Fruit fly (Drosophila melanogaster) whole organism, embryonic: ENCODE data around the gene IFT54.

Experiments
- Atf3 ChIP-seq: fragments of 200-800 bp; sonication (Bioruptor generic); optimal IDR thresholded peaks from 3 replicates; lab custom pipeline; 2016; ENCODE audit warnings: missing biosample characterization, missing genetic modification characterization
- BEAF-32 ChIP-seq: fragments of 200-800 bp; sonication (Bioruptor generic); optimal IDR thresholded peaks from 3 replicates; lab custom pipeline; 2017; ENCODE audit warnings: missing biosample characterization, missing genetic modification characterization, mild to moderate bottlenecking, moderate library complexity, missing genetic modification reagents
- Blimp-1 ChIP-seq: fragments of 200-800 bp; sonication (Bioruptor generic); optimal IDR thresholded peaks from 3 replicates; lab custom pipeline; 2018; ENCODE audit warnings: missing biosample characterization, missing genetic modification characterization, mild to moderate bottlenecking, moderate library complexity, missing genetic modification reagents
- CG10543 ChIP-seq: fragments of 200-800 bp; sonication (Bioruptor generic); optimal IDR thresholded peaks from 3 replicates; lab custom pipeline; 2017; ENCODE audit warnings: missing biosample characterization, mild to moderate bottlenecking, missing genetic modification characterization, moderate library complexity
- CG10654 ChIP-seq: fragments of 200-800 bp; sonication (Bioruptor generic); optimal IDR thresholded peaks from 2 replicates; lab custom pipeline; 2016; ENCODE audit warnings: missing biosample characterization, missing genetic modification characterization
- CG11398 ChIP-seq: fragments of 200-800 bp; sonication (Bioruptor generic); optimal IDR thresholded peaks from 2 replicates; lab custom pipeline; 2016; ENCODE audit warnings: missing biosample characterization, missing genetic modification characterization
- CG12236 ChIP-seq: fragments of 200-800 bp; sonication (Bioruptor generic); optimal IDR thresholded peaks from 2 replicates; lab custom pipeline; 2016; ENCODE audit warnings: missing biosample characterization, missing genetic modification characterization
- CG14050 ChIP-seq: fragments of 200-800 bp; sonication (Bioruptor generic); IDR thresholded peaks from 3 replicates; pipeline ENCODE4 v1.3.6; 2022; ENCODE audit warnings: missing biosample characterization, missing genetic modification characterization
- CG14667 ChIP-seq: fragments of 200-800 bp; sonication (Bioruptor generic); IDR thresholded peaks from 2 replicates; pipeline ENCODE4 v1.3.6; 2022; ENCODE audit warnings: missing biosample characterization, missing genetic modification characterization
- CG14860 ChIP-seq: fragments of 200-800 bp; sonication (Bioruptor generic); IDR thresholded peaks from 3 replicates; pipeline ENCODE4 v1.3.6; 2022; ENCODE audit warnings: missing biosample characterization, missing genetic modification characterization; ENCODE audit not compliant: partially characterized antibody
- CG17186 ChIP-seq: fragments of 200-800 bp; sonication (Bioruptor generic); optimal IDR thresholded peaks from 3 replicates; lab custom pipeline; 2017; ENCODE audit warnings: missing biosample characterization, missing genetic modification reagents, missing genetic modification characterization
- CG17802 ChIP-seq: fragments of 200-800 bp; sonication (Bioruptor generic); optimal IDR thresholded peaks from 2 replicates; lab custom pipeline; 2018; ENCODE audit warnings: missing biosample characterization, mild to moderate bottlenecking, missing genetic modification characterization, moderate library complexity
- CG2678 ChIP-seq: fragments of 200-800 bp; sonication (Bioruptor generic); optimal IDR thresholded peaks from 3 replicates; lab custom pipeline; 2019; ENCODE audit warnings: missing biosample characterization, mild to moderate bottlenecking, missing genetic modification characterization, moderate library complexity
- CG5245 ChIP-seq: fragments of 200-800 bp; sonication (Bioruptor generic); optimal IDR thresholded peaks from 3 replicates; lab custom pipeline; 2016; ENCODE audit warnings: missing biosample characterization, missing genetic modification characterization
- CG6854 ChIP-seq: fragments of 200-800 bp; sonication (Bioruptor generic); optimal IDR thresholded peaks from 3 replicates; lab custom pipeline; 2017; ENCODE audit warnings: missing biosample characterization, mild to moderate bottlenecking, missing genetic modification characterization
- CG7839 ChIP-seq: fragments of 200-800 bp; sonication (Bioruptor generic); optimal IDR thresholded peaks from 3 replicates; lab custom pipeline; 2018; ENCODE audit warnings: missing biosample characterization, mild to moderate bottlenecking, missing genetic modification characterization, moderate library complexity
- CG7928 ChIP-seq: fragments of 200-800 bp; sonication (Bioruptor generic); optimal IDR thresholded peaks from 2 replicates; lab custom pipeline; 2017; ENCODE audit warnings: missing biosample characterization, mild to moderate bottlenecking, missing genetic modification characterization
- CG9437 ChIP-seq: fragments of 200-800 bp; sonication (Bioruptor generic); optimal IDR thresholded peaks from 2 replicates; lab custom pipeline; 2018; ENCODE audit warnings: missing biosample characterization, mild to moderate bottlenecking, missing genetic modification characterization
- CG9797 ChIP-seq: fragments of 200-800 bp; sonication (Bioruptor generic); optimal IDR thresholded peaks from 3 replicates; lab custom pipeline; 2018; ENCODE audit warnings: missing biosample characterization, mild to moderate bottlenecking, missing genetic modification characterization
- Dip2 ChIP-seq: fragments of 200-800 bp; sonication (Bioruptor generic); IDR thresholded peaks from 2 replicates; pipeline ENCODE4 v1.3.6; 2022; ENCODE audit warnings: missing biosample characterization, missing genetic modification characterization
- E2f1 ChIP-seq: fragments of 200-800 bp; sonication (Bioruptor generic); IDR thresholded peaks from 2 replicates; pipeline ENCODE4 v1.3.6; 2022; ENCODE audit warnings: missing biosample characterization, missing genetic modification characterization
- Gug ChIP-seq: fragments of 200-800 bp; sonication (Bioruptor generic); IDR thresholded peaks from 4 replicates; pipeline ENCODE4 v1.3.6; 2022; ENCODE audit warnings: missing biosample characterization, missing genetic modification characterization
- HLHmδ ChIP-seq: fragments of 200-800 bp; sonication (Bioruptor generic); optimal IDR thresholded peaks from 2 replicates; lab custom pipeline; 2018; ENCODE audit warnings: missing biosample characterization, mild to moderate bottlenecking, missing genetic modification characterization, moderate library complexity
- HmgZ ChIP-seq: fragments of 200-800 bp; sonication (Bioruptor generic); optimal IDR thresholded peaks from 2 replicates; lab custom pipeline; 2018; ENCODE audit warnings: missing biosample characterization, mild to moderate bottlenecking, missing genetic modification characterization
- Hr39 ChIP-seq: fragments of >200 bp; optimal IDR thresholded peaks from 2 replicates; lab custom pipeline; 2017
- Hr51 ChIP-seq, 2 experiments: fragments of 200-800 bp; sonication (Bioruptor generic); optimal IDR thresholded peaks; 2 replicates in 1 of 2; 3 replicates in 1 of 2; lab custom pipeline; 2016 to 2018; ENCODE audit warnings: missing biosample characterization in 2 of 2, missing genetic modification characterization in 2 of 2, mild to moderate bottlenecking in 1 of 2, moderate library complexity in 1 of 2
- Lhr ChIP-seq: fragments of 200-800 bp; sonication (Bioruptor generic); optimal IDR thresholded peaks from 3 replicates; lab custom pipeline; 2017; ENCODE audit warnings: mild to moderate bottlenecking, missing biosample characterization, missing genetic modification reagents, missing genetic modification characterization
- NC2β ChIP-seq: fragments of 200-800 bp; sonication (Bioruptor generic); optimal IDR thresholded peaks from 2 replicates; lab custom pipeline; 2016; ENCODE audit warnings: missing biosample characterization, missing genetic modification characterization
- Opbp ChIP-seq: fragments of 200-800 bp; sonication (Bioruptor generic); IDR thresholded peaks from 3 replicates; pipeline ENCODE4 v1.3.6; 2022; ENCODE audit warnings: missing biosample characterization, missing genetic modification characterization; ENCODE audit not compliant: partially characterized antibody
- Sox100B ChIP-seq: fragments of 200-800 bp; sonication (Bioruptor generic); optimal IDR thresholded peaks from 3 replicates; lab custom pipeline; 2018; ENCODE audit warnings: missing biosample characterization, mild to moderate bottlenecking, missing genetic modification characterization
- amos ChIP-seq: fragments of 200-800 bp; sonication (Bioruptor generic); IDR thresholded peaks from 2 replicates; pipeline ENCODE4 v1.3.6; 2022; ENCODE audit warnings: missing biosample characterization, missing genetic modification characterization; ENCODE audit not compliant: partially characterized antibody
- bowl ChIP-seq: fragments of 200-800 bp; sonication (Bioruptor generic); IDR thresholded peaks from 2 replicates; pipeline ENCODE4 v1.3.6; 2022; ENCODE audit warnings: missing biosample characterization, missing genetic modification characterization
- disco-r ChIP-seq: fragments of 200-800 bp; sonication (Bioruptor generic); optimal IDR thresholded peaks from 2 replicates; lab custom pipeline; 2016; ENCODE audit warnings: missing biosample characterization, missing genetic modification characterization
- dpn ChIP-seq, 2 experiments: fragments of 200-800 bp; sonication (Bioruptor generic); optimal IDR thresholded peaks; 3 replicates each; lab custom pipeline; 2016; ENCODE audit warnings: missing biosample characterization in 2 of 2, missing genetic modification characterization in 2 of 2
- ewg ChIP-seq: fragments of 200-800 bp; sonication (Bioruptor generic); optimal IDR thresholded peaks from 3 replicates; lab custom pipeline; 2017; ENCODE audit warnings: mild to moderate bottlenecking, missing biosample characterization, missing genetic modification reagents, missing genetic modification characterization
- exex ChIP-seq: fragments of 200-800 bp; sonication (Bioruptor generic); optimal IDR thresholded peaks from 4 replicates; lab custom pipeline; 2018; ENCODE audit warnings: missing biosample characterization, mild to moderate bottlenecking, missing genetic modification characterization, moderate library complexity
- fd96Cb ChIP-seq: fragments of 200-800 bp; sonication (Bioruptor generic); optimal IDR thresholded peaks from 2 replicates; lab custom pipeline; 2018; ENCODE audit warnings: missing biosample characterization, mild to moderate bottlenecking, missing genetic modification characterization, moderate library complexity
- fru ChIP-seq: fragments of >200 bp; optimal IDR thresholded peaks from 2 replicates; lab custom pipeline; 2017
- lab ChIP-seq: fragments of 200-800 bp; sonication (Bioruptor generic); optimal IDR thresholded peaks from 3 replicates; lab custom pipeline; 2017; ENCODE audit warnings: missing biosample characterization, missing genetic modification characterization, mild to moderate bottlenecking, moderate library complexity, missing genetic modification reagents
- maf-S ChIP-seq: fragments of 200-800 bp; sonication (Bioruptor generic); optimal IDR thresholded peaks from 2 replicates; lab custom pipeline; 2016; ENCODE audit warnings: missing biosample characterization, missing genetic modification characterization
- nerfin-1 ChIP-seq: fragments of 200-800 bp; sonication (Bioruptor generic); optimal IDR thresholded peaks from 3 replicates; lab custom pipeline; 2019; ENCODE audit warnings: missing biosample characterization, mild to moderate bottlenecking, missing genetic modification characterization, moderate library complexity
- nmo ChIP-seq: fragments of 200-800 bp; sonication (Bioruptor generic); optimal IDR thresholded peaks from 2 replicates; lab custom pipeline; 2018; ENCODE audit warnings: missing biosample characterization, mild to moderate bottlenecking, missing genetic modification characterization, moderate library complexity
- onecut ChIP-seq: fragments of 200-800 bp; sonication (Bioruptor generic); IDR thresholded peaks from 2 replicates; pipeline ENCODE4 v1.3.6; 2022; ENCODE audit warnings: missing biosample characterization, missing genetic modification characterization
- schlank ChIP-seq: fragments of 200-800 bp; sonication (Bioruptor generic); optimal IDR thresholded peaks from 2 replicates; lab custom pipeline; 2018; ENCODE audit warnings: missing biosample characterization, mild to moderate bottlenecking, missing genetic modification characterization
- seq ChIP-seq: fragments of 200-800 bp; sonication (Bioruptor generic); IDR thresholded peaks from 2 replicates; pipeline ENCODE4 v1.3.6; 2022; ENCODE audit warnings: missing biosample characterization, missing genetic modification characterization
- slou ChIP-seq: fragments of 200-800 bp; sonication (Bioruptor generic); optimal IDR thresholded peaks from 3 replicates; lab custom pipeline; 2016; ENCODE audit warnings: missing biosample characterization, missing genetic modification characterization
- vnd ChIP-seq: fragments of 200-800 bp; sonication (Bioruptor generic); IDR thresholded peaks from 3 replicates; pipeline ENCODE4 v1.3.6; 2022; ENCODE audit warnings: missing biosample characterization, missing genetic modification characterization; ENCODE audit not compliant: partially characterized antibody
- wdn ChIP-seq: fragments of 200-800 bp; sonication (Bioruptor generic); IDR thresholded peaks from 2 replicates; pipeline ENCODE4 v1.3.6; 2022; ENCODE audit warnings: missing biosample characterization, missing genetic modification characterization
- yki ChIP-seq: fragments of >200 bp; optimal IDR thresholded peaks from 3 replicates; lab custom pipeline; 2018

The IFT54 gene

dm6 chr3R:14285059-14285953, 16.9 kb upstream of the IFT54 start (continued):
- TF ChIP-seq ewg (GFP tag; lab: Kevin White, UChicago), result peak; percentile 3
- TF ChIP-seq CG17186 (GFP tag; lab: Kevin White, UChicago), result no peak
- no peak for TF ChIP-seq NC2β (GFP tag; lab: Kevin White, UChicago)
- peak; percentile 77 for TF ChIP-seq exex (tag; lab: Kevin White, UChicago)
- no peak for TF ChIP-seq wdn (GFP tag; lab: Robert Waterston, UW)
- peak; percentile 42 for TF ChIP-seq lab (GFP tag; lab: Kevin White, UChicago)
- no peak for TF ChIP-seq CG11398
- no peak for TF ChIP-seq BEAF-32 (GFP tag; lab: Kevin White, UChicago)
- TF ChIP-seq CG14667 (GFP tag; lab: Robert Waterston, UW), result no peak
- TF ChIP-seq CG2678 (tag; lab: Kevin White, UChicago), result peak; percentile 17
- peak; percentile 20 for TF ChIP-seq nmo
- no peak for TF ChIP-seq CG12236 (GFP tag; lab: Kevin White, UChicago)
- TF ChIP-seq Gug (GFP tag; lab: Robert Waterston, UW), result peak; percentile 36; the same call in 1 of the 4 replicates
- peak; percentile 66 for TF ChIP-seq CG10543 (GFP tag; lab: Kevin White, UChicago)
- peak; percentile 26 for TF ChIP-seq CG7839 (tag; lab: Kevin White, UChicago)
- peak; percentile 1 for TF ChIP-seq HmgZ
- no peak for TF ChIP-seq Lhr (GFP tag; lab: Kevin White, UChicago)
- TF ChIP-seq Sox100B (GFP tag; lab: Kevin White, UChicago), result no peak
- TF ChIP-seq CG17802 (tag; lab: Kevin White, UChicago), result no peak
- no peak for TF ChIP-seq CG9797 (GFP tag; lab: Kevin White, UChicago)
- TF ChIP-seq seq (GFP tag; lab: Robert Waterston, UW), result no peak
- TF ChIP-seq Dip2 (GFP tag; lab: Robert Waterston, UW), result no peak
- TF ChIP-seq Blimp-1 (GFP tag; lab: Kevin White, UChicago), result no peak
- TF ChIP-seq CG9437, result peak; percentile 16
- no peak for TF ChIP-seq CG7928 (GFP tag; lab: Kevin White, UChicago)
- no peak for TF ChIP-seq Atf3 (GFP tag; lab: Kevin White, UChicago)
- no peak for TF ChIP-seq Hr39 (lab: Kevin White, UChicago)
- no peak for TF ChIP-seq amos (GFP tag; lab: Robert Waterston, UW)
- TF ChIP-seq CG10654 (GFP tag; lab: Kevin White, UChicago), result no peak
- TF ChIP-seq vnd, result no peak
- TF ChIP-seq fd96Cb (tag; lab: Kevin White, UChicago), result peak; percentile 10
- peak; percentile 14; the same call in 1 of the 2 replicates for TF ChIP-seq onecut (GFP tag; lab: Robert Waterston, UW)
- TF ChIP-seq fru, result no peak
- peak; percentile 2 for TF ChIP-seq yki
- TF ChIP-seq nerfin-1 (tag; lab: Kevin White, UChicago), result no peak
- TF ChIP-seq dpn (GFP tag; optimal IDR thresholded peaks at IDR 0.05; lab: Kevin White, UChicago), result peak in 1 of 2 experiments; percentile 5
- TF ChIP-seq bowl (GFP tag; lab: Robert Waterston, UW), result no peak
- TF ChIP-seq HLHmδ (GFP tag; lab: Kevin White, UChicago), result no peak
- no peak for TF ChIP-seq maf-S (GFP tag; lab: Kevin White, UChicago)
- no peak for TF ChIP-seq slou (GFP tag; lab: Kevin White, UChicago)
- TF ChIP-seq CG14860 (GFP tag; lab: Robert Waterston, UW), result no peak
- TF ChIP-seq Opbp, result no peak
- peak; percentile 23 for TF ChIP-seq disco-r (GFP tag; lab: Kevin White, UChicago)
- TF ChIP-seq CG6854 (GFP tag; lab: Kevin White, UChicago), result peak; percentile 13
- TF ChIP-seq CG14050 (GFP tag; lab: Robert Waterston, UW), result no peak
- no peak for TF ChIP-seq CG5245
- peak in 1 of 2 experiments; percentile 11 for TF ChIP-seq Hr51 (GFP tag; optimal IDR thresholded peaks at IDR 0.05; lab: Kevin White, UChicago)
- TF ChIP-seq schlank (tag; lab: Kevin White, UChicago), result no peak
- TF ChIP-seq E2f1 (GFP tag; lab: Robert Waterston, UW), result no peak
